Worm (Caenorhabditis elegans): ENCODE data around the gene F16G10.10.

Gene F16G10.10

ce11 chrII:2390884-2391283 lies at the start of gene F16G10.10:
Gene F16G10.10, minus strand, starts transcription at chrII:2390984.
- TF ChIP-seq T22C8.4 (GFP tag; IDR thresholded peaks at IDR 0.05) (no peak), tab-1 (GFP tag; IDR thresholded peaks at IDR 0.05) (no peak), ztf-29 (GFP tag; IDR thresholded peaks at IDR 0.05) (no peak), flt-1 (GFP tag; IDR thresholded peaks at IDR 0.05) (no peak), ztf-23 (GFP tag; IDR thresholded peaks at IDR 0.05) (no peak), cog-1 (tag; optimal IDR thresholded peaks at IDR 0.05) (no peak), klf-2 (GFP tag; conservative IDR thresholded peaks at IDR 0.05) (no peak), med-1 (GFP tag; optimal IDR thresholded peaks at IDR 0.05; ENCODE audit: insufficient read depth) (no peak), ref-1 (GFP tag; conservative IDR thresholded peaks at IDR 0.05) (no peak)

DNA sequence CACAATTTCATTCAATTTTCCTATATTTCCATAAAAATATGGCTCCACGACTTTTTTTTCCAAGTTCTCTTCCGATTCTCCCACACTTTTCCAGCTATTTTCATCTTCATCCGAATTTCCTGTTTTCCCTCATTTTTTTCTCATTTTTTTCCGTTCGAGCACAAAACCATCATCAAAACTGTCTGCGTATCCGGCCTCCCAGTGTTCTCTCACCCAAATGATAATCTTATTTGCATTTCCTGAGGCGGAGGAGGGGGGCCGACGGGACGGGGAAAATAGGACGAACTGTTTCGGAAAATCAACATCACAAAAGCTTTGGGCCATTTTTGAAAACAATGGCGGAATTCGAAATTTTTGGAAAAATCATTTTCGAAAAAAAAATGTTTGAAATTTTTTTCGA lies 49.5 kb upstream of the F16G10.10 start:
- TF ChIP-seq flt-1 (GFP tag; IDR thresholded peaks at IDR 0.05) (no peak), klf-2 (GFP tag; conservative IDR thresholded peaks at IDR 0.05) (no peak), ref-1 (GFP tag; conservative IDR thresholded peaks at IDR 0.05) (no peak), tab-1 (GFP tag; IDR thresholded peaks at IDR 0.05) (no peak), ztf-29 (GFP tag; IDR thresholded peaks at IDR 0.05) (no peak), T22C8.4 (GFP tag; IDR thresholded peaks at IDR 0.05) (no peak), med-1 (GFP tag; optimal IDR thresholded peaks at IDR 0.05; ENCODE audit: insufficient read depth) (no peak)

DNA sequence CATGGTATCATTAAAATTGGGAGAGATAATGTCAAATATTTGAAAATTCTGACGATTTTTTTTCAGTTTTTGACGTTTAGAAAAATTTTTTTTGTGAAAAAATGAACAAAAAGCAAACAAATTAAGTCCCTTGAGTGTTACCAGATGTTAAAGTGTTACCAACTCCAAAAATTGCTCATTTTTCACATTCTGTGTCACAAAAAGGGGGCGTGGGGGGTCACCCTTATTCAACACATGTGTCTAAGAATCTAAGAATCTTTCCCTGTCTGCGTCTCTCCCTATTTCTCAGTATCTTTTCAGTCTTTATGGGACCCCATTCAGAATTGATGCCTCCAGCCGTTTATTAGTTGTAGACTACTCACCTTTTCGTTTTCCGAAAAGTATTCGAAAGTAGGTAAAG lies 48.2 kb upstream of the F16G10.10 start:
- TF ChIP-seq ztf-29 (GFP tag; IDR thresholded peaks at IDR 0.05), result no peak

- TF ChIP-seq med-1 (GFP tag; optimal IDR thresholded peaks at IDR 0.05; ENCODE audit: insufficient read depth) (no peak), cog-1 (tag; optimal IDR thresholded peaks at IDR 0.05) (no peak), ztf-23 (GFP tag; IDR thresholded peaks at IDR 0.05) (no peak), ref-1 (GFP tag; conservative IDR thresholded peaks at IDR 0.05) (no peak), klf-2 (GFP tag; conservative IDR thresholded peaks at IDR 0.05) (no peak)
Measured at ce11 chrII:2438180-2438579, 47.4 kb upstream of the F16G10.10 start.

- no peak for TF ChIP-seq flt-1 (GFP tag; IDR thresholded peaks at IDR 0.05)
- TF ChIP-seq med-1 (GFP tag; optimal IDR thresholded peaks at IDR 0.05; ENCODE audit: insufficient read depth), result no peak
- no peak for TF ChIP-seq ztf-29 (GFP tag; IDR thresholded peaks at IDR 0.05)
- no peak for TF ChIP-seq T22C8.4 (GFP tag; IDR thresholded peaks at IDR 0.05)
- TF ChIP-seq tab-1 (GFP tag; IDR thresholded peaks at IDR 0.05), result no peak
- TF ChIP-seq cog-1 (tag; optimal IDR thresholded peaks at IDR 0.05), result no peak
- TF ChIP-seq ztf-23 (GFP tag; IDR thresholded peaks at IDR 0.05), result no peak
- TF ChIP-seq ref-1 (GFP tag; conservative IDR thresholded peaks at IDR 0.05), result no peak
- TF ChIP-seq klf-2 (GFP tag; conservative IDR thresholded peaks at IDR 0.05), result no peak
Measured at ce11 chrII:2436757-2437156, 46.0 kb upstream of the F16G10.10 start.

ce11 chrII:2435566-2435965 lies 44.8 kb upstream of the F16G10.10 start:
- TF ChIP-seq ztf-23 (GFP tag; IDR thresholded peaks at IDR 0.05) (no peak), med-1 (GFP tag; optimal IDR thresholded peaks at IDR 0.05; ENCODE audit: insufficient read depth) (no peak), cog-1 (tag; optimal IDR thresholded peaks at IDR 0.05) (no peak), T22C8.4 (GFP tag; IDR thresholded peaks at IDR 0.05) (no peak), tab-1 (GFP tag; IDR thresholded peaks at IDR 0.05) (no peak), klf-2 (GFP tag; conservative IDR thresholded peaks at IDR 0.05) (no peak), ztf-29 (GFP tag; IDR thresholded peaks at IDR 0.05) (no peak), flt-1 (GFP tag; IDR thresholded peaks at IDR 0.05) (no peak), ref-1 (GFP tag; conservative IDR thresholded peaks at IDR 0.05) (no peak)

- TF ChIP-seq flt-1 (GFP tag; IDR thresholded peaks at IDR 0.05), result no peak
- no peak for TF ChIP-seq med-1 (GFP tag; optimal IDR thresholded peaks at IDR 0.05; ENCODE audit: insufficient read depth)
- no peak for TF ChIP-seq ref-1 (GFP tag; conservative IDR thresholded peaks at IDR 0.05)
- TF ChIP-seq T22C8.4 (GFP tag; IDR thresholded peaks at IDR 0.05), result no peak
- TF ChIP-seq cog-1 (tag; optimal IDR thresholded peaks at IDR 0.05), result no peak
- TF ChIP-seq ztf-23 (GFP tag; IDR thresholded peaks at IDR 0.05), result no peak
- no peak for TF ChIP-seq tab-1 (GFP tag; IDR thresholded peaks at IDR 0.05)
- TF ChIP-seq klf-2 (GFP tag; conservative IDR thresholded peaks at IDR 0.05), result no peak
- no peak for TF ChIP-seq ztf-29 (GFP tag; IDR thresholded peaks at IDR 0.05)
Measured at ce11 chrII:2431972-2432371, 41.2 kb upstream of the F16G10.10 start, which contains the start of gene ceh-86. Gene ceh-86, minus strand, starts transcription at chrII:2432072.

- TF ChIP-seq klf-2 (GFP tag; conservative IDR thresholded peaks at IDR 0.05) (no peak), flt-1 (GFP tag; IDR thresholded peaks at IDR 0.05) (no peak), ref-1 (GFP tag; conservative IDR thresholded peaks at IDR 0.05) (no peak), tab-1 (GFP tag; IDR thresholded peaks at IDR 0.05) (no peak), T22C8.4 (GFP tag; IDR thresholded peaks at IDR 0.05) (no peak), ztf-29 (GFP tag; IDR thresholded peaks at IDR 0.05) (no peak), cog-1 (tag; optimal IDR thresholded peaks at IDR 0.05) (no peak), ztf-23 (GFP tag; IDR thresholded peaks at IDR 0.05) (no peak)
Measured at ce11 chrII:2422427-2422826, 31.6 kb upstream of the F16G10.10 start.

- no peak for TF ChIP-seq tab-1 (GFP tag; IDR thresholded peaks at IDR 0.05)
- no peak for TF ChIP-seq ztf-29 (GFP tag; IDR thresholded peaks at IDR 0.05)
- TF ChIP-seq med-1 (GFP tag; optimal IDR thresholded peaks at IDR 0.05; ENCODE audit: insufficient read depth), result no peak
- no peak for TF ChIP-seq ref-1 (GFP tag; conservative IDR thresholded peaks at IDR 0.05)
- TF ChIP-seq klf-2 (GFP tag; conservative IDR thresholded peaks at IDR 0.05), result no peak
- no peak for TF ChIP-seq cog-1 (tag; optimal IDR thresholded peaks at IDR 0.05)
- TF ChIP-seq T22C8.4 (GFP tag; IDR thresholded peaks at IDR 0.05), result no peak
- no peak for TF ChIP-seq ztf-23 (GFP tag; IDR thresholded peaks at IDR 0.05)
- TF ChIP-seq flt-1 (GFP tag; IDR thresholded peaks at IDR 0.05), result no peak
Measured at ce11 chrII:2421905-2422304, 31.1 kb upstream of the F16G10.10 start, which contains the start of gene F42G2.2. Gene F42G2.2, plus strand, starts transcription at chrII:2422205.

DNA sequence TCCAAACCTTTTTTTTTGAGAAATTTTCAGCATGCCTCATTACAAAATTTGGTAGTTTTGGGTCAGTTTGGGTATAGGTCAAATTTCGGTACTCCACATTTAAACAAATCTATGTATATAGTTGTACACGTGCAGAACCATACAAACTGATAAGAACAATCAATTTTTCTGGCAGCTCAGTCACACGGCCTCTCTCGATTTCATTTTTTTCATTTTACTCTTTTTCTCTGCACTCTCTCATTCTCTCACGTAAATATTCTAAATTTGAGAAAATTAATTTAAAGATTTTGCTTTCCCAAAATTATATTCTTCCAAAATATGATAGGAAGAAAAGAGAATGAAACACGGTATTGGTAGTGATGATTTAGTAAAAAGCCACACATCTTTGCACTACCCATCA lies 30.4 kb upstream of the F16G10.10 start:
- no peak for TF ChIP-seq flt-1 (GFP tag; IDR thresholded peaks at IDR 0.05)
- no peak for TF ChIP-seq T22C8.4 (GFP tag; IDR thresholded peaks at IDR 0.05)
- TF ChIP-seq cog-1 (tag; optimal IDR thresholded peaks at IDR 0.05), result no peak
- no peak for TF ChIP-seq ref-1 (GFP tag; conservative IDR thresholded peaks at IDR 0.05)
- no peak for TF ChIP-seq ztf-23 (GFP tag; IDR thresholded peaks at IDR 0.05)
- no peak for TF ChIP-seq med-1 (GFP tag; optimal IDR thresholded peaks at IDR 0.05; ENCODE audit: insufficient read depth)
- TF ChIP-seq klf-2 (GFP tag; conservative IDR thresholded peaks at IDR 0.05), result no peak
- TF ChIP-seq tab-1 (GFP tag; IDR thresholded peaks at IDR 0.05), result no peak
- no peak for TF ChIP-seq ztf-29 (GFP tag; IDR thresholded peaks at IDR 0.05)

Data from whole organism, midembryonic.